Fruit fly (Drosophila melanogaster) whole organism, embryonic: Measurements from ENCODE around the gene Art3.
A peak's percentile ranks its signal among the peaks of the same experiment; 100 is the strongest.

Source experiments
- Abd-B ChIP-seq: fragments of 200-800 bp; sonication (Bioruptor generic); optimal IDR thresholded peaks from 2 replicates; lab custom pipeline; 2018; ENCODE audit warnings: missing biosample characterization, mild to moderate bottlenecking, missing genetic modification characterization, moderate library complexity
- Ada2b ChIP-seq: fragments of 200-800 bp; sonication (Bioruptor generic); IDR thresholded peaks from 2 replicates; pipeline ENCODE4 v1.3.6; 2022; ENCODE audit warnings: missing biosample characterization, missing genetic modification characterization
- C15 ChIP-seq: fragments of 200-800 bp; sonication (Bioruptor generic); IDR thresholded peaks from 3 replicates; pipeline ENCODE4 v1.3.6; 2022; ENCODE audit warnings: missing biosample characterization, missing genetic modification characterization
- CG13624 ChIP-seq: fragments of 200-800 bp; sonication (Bioruptor generic); optimal IDR thresholded peaks from 2 replicates; lab custom pipeline; 2016; ENCODE audit warnings: missing biosample characterization, missing genetic modification characterization
- CG14710 ChIP-seq: fragments of 200-800 bp; sonication (Bioruptor generic); optimal IDR thresholded peaks from 3 replicates; lab custom pipeline; 2019; ENCODE audit warnings: missing biosample characterization, mild to moderate bottlenecking, missing genetic modification characterization, moderate library complexity
- CG31224 ChIP-seq: fragments of 200-800 bp; sonication (Bioruptor generic); IDR thresholded peaks from 2 replicates; pipeline ENCODE4 v1.3.6; 2022; ENCODE audit warnings: missing biosample characterization, missing genetic modification characterization
- CG32767 ChIP-seq: fragments of 200-800 bp; sonication (Bioruptor generic); IDR thresholded peaks from 2 replicates; pipeline ENCODE4 v1.3.6; 2022; ENCODE audit warnings: missing biosample characterization, missing genetic modification characterization
- CG33213 ChIP-seq: fragments of 200-800 bp; sonication (Bioruptor generic); optimal IDR thresholded peaks from 3 replicates; lab custom pipeline; 2016; ENCODE audit warnings: missing biosample characterization, missing genetic modification characterization
- CG5180 ChIP-seq: fragments of 200-800 bp; sonication (Bioruptor generic); optimal IDR thresholded peaks from 3 replicates; lab custom pipeline; 2017; ENCODE audit warnings: missing biosample characterization, missing genetic modification characterization, mild to moderate bottlenecking, moderate library complexity, missing genetic modification reagents
- CG6654 ChIP-seq: fragments of 200-800 bp; sonication (Bioruptor generic); optimal IDR thresholded peaks from 2 replicates; lab custom pipeline; 2017; ENCODE audit warnings: missing biosample characterization, mild to moderate bottlenecking, missing genetic modification characterization
- CG6791 ChIP-seq: fragments of 200-800 bp; sonication (Bioruptor generic); IDR thresholded peaks from 3 replicates; pipeline ENCODE4 v1.3.6; 2022; ENCODE audit warnings: missing biosample characterization, missing genetic modification characterization; ENCODE audit not compliant: partially characterized antibody
- CG8359 ChIP-seq: fragments of 200-800 bp; sonication (Bioruptor generic); optimal IDR thresholded peaks from 2 replicates; lab custom pipeline; 2017; ENCODE audit warnings: missing biosample characterization, mild to moderate bottlenecking, missing genetic modification characterization, borderline replicate concordance
- CoRest ChIP-seq: fragments of 200-800 bp; sonication (Bioruptor generic); optimal IDR thresholded peaks from 3 replicates; lab custom pipeline; 2018; ENCODE audit warnings: missing biosample characterization, mild to moderate bottlenecking, missing genetic modification characterization, moderate library complexity
- D ChIP-seq, 2 experiments: fragments of 200-800 bp in 1 of 2; fragments of >200 bp in 1 of 2; sonication (Bioruptor generic) in 1 of 2; optimal IDR thresholded peaks; 2 replicates in 1 of 2; 3 replicates in 1 of 2; lab custom pipeline; 2017; ENCODE audit warnings: mild to moderate bottlenecking in 1 of 2, missing biosample characterization in 1 of 2, missing genetic modification characterization in 1 of 2, missing genetic modification reagents in 1 of 2
- D19A ChIP-seq: fragments of 200-800 bp; optimal IDR thresholded peaks from 3 replicates; lab custom pipeline; 2019; ENCODE audit warnings: missing biosample characterization, mild to moderate bottlenecking, missing genetic modification characterization, moderate library complexity
- Deaf1 ChIP-seq: fragments of 200-800 bp; optimal IDR thresholded peaks from 3 replicates; lab custom pipeline; 2019; ENCODE audit warnings: missing biosample characterization, mild to moderate bottlenecking, missing genetic modification characterization, moderate library complexity
- E2f2 ChIP-seq: fragments of 200-800 bp; sonication (Bioruptor generic); IDR thresholded peaks from 2 replicates; pipeline ENCODE4 v1.3.6; 2022; ENCODE audit warnings: missing biosample characterization, missing genetic modification characterization
- Ets97D ChIP-seq: fragments of 200-800 bp; sonication (Bioruptor generic); optimal IDR thresholded peaks from 3 replicates; lab custom pipeline; 2016; ENCODE audit warnings: missing biosample characterization, missing genetic modification characterization
- HLHmδ ChIP-seq: fragments of 200-800 bp; sonication (Bioruptor generic); optimal IDR thresholded peaks from 2 replicates; lab custom pipeline; 2018; ENCODE audit warnings: missing biosample characterization, mild to moderate bottlenecking, missing genetic modification characterization, moderate library complexity
- Mad ChIP-seq: fragments of 200-800 bp; sonication (Bioruptor generic); optimal IDR thresholded peaks from 2 replicates; lab custom pipeline; 2016; ENCODE audit warnings: missing biosample characterization, missing genetic modification characterization
- Max ChIP-seq: fragments of 200-800 bp; sonication (Bioruptor generic); optimal IDR thresholded peaks from 2 replicates; lab custom pipeline; 2016; ENCODE audit warnings: missing biosample characterization, mild to moderate bottlenecking, missing genetic modification characterization
- Mrtf ChIP-seq: fragments of 200-800 bp; sonication (Bioruptor generic); IDR thresholded peaks from 3 replicates; pipeline ENCODE4 v1.3.6; 2022; ENCODE audit warnings: missing biosample characterization, missing genetic modification characterization
- Tbp ChIP-seq: fragments of >200 bp; optimal IDR thresholded peaks from 2 replicates; lab custom pipeline; 2018; ENCODE audit warnings: missing biosample characterization, missing genetic modification characterization
- Vsx1 ChIP-seq: fragments of 200-800 bp; sonication (Bioruptor generic); optimal IDR thresholded peaks from 2 replicates; lab custom pipeline; 2017; ENCODE audit warnings: missing biosample characterization, mild to moderate bottlenecking, missing genetic modification characterization, missing genetic modification reagents
- YL-1 ChIP-seq: fragments of 200-800 bp; sonication (Bioruptor generic); optimal IDR thresholded peaks from 3 replicates; lab custom pipeline; 2017; ENCODE audit warnings: missing biosample characterization, mild to moderate bottlenecking, missing genetic modification characterization
- abd-A ChIP-seq: fragments of 200-800 bp; sonication (Bioruptor generic); optimal IDR thresholded peaks from 3 replicates; lab custom pipeline; 2019; ENCODE audit warnings: missing biosample characterization, mild to moderate bottlenecking, missing genetic modification characterization, moderate library complexity
- al ChIP-seq: fragments of 200-800 bp; sonication (Bioruptor generic); IDR thresholded peaks from 2 replicates; pipeline ENCODE4 v1.3.6; 2022; ENCODE audit warnings: missing biosample characterization, missing genetic modification characterization
- cato ChIP-seq: fragments of 200-800 bp; sonication (Bioruptor generic); optimal IDR thresholded peaks from 2 replicates; lab custom pipeline; 2016; ENCODE audit warnings: missing biosample characterization, missing genetic modification characterization, borderline replicate concordance
- fd102C ChIP-seq: fragments of 200-800 bp; sonication (Bioruptor generic); optimal IDR thresholded peaks from 2 replicates; lab custom pipeline; 2018; ENCODE audit warnings: missing biosample characterization, mild to moderate bottlenecking, missing genetic modification characterization, moderate library complexity
- gcm ChIP-seq: fragments of 200-800 bp; sonication (Bioruptor generic); optimal IDR thresholded peaks from 2 replicates; lab custom pipeline; 2019; ENCODE audit warnings: missing biosample characterization, mild to moderate bottlenecking, missing genetic modification characterization, moderate library complexity
- hb ChIP-seq: fragments of 200-800 bp; sonication (Bioruptor generic); IDR thresholded peaks from 3 replicates; pipeline ENCODE4 v1.3.6; 2022; ENCODE audit warnings: missing biosample characterization, missing genetic modification characterization; ENCODE audit not compliant: partially characterized antibody
- hbn ChIP-seq: fragments of 200-800 bp; sonication (Bioruptor generic); IDR thresholded peaks from 2 replicates; pipeline ENCODE4 v1.3.6; 2022; ENCODE audit warnings: missing biosample characterization, missing genetic modification characterization; ENCODE audit not compliant: partially characterized antibody
- inv ChIP-seq: fragments of 200-800 bp; sonication (Bioruptor generic); IDR thresholded peaks from 2 replicates; pipeline ENCODE4 v1.3.6; 2022; ENCODE audit warnings: missing biosample characterization, missing genetic modification characterization; ENCODE audit not compliant: partially characterized antibody
- jumu ChIP-seq: fragments of 200-800 bp; sonication (Bioruptor generic); optimal IDR thresholded peaks from 3 replicates; lab custom pipeline; 2016; ENCODE audit warnings: missing biosample characterization, missing genetic modification characterization
- knrl ChIP-seq: fragments of 200-800 bp; sonication (Bioruptor generic); IDR thresholded peaks from 3 replicates; pipeline ENCODE4 v1.3.6; 2022; ENCODE audit warnings: missing biosample characterization, missing genetic modification characterization; ENCODE audit not compliant: partially characterized antibody
- lilli ChIP-seq: fragments of 200-800 bp; sonication (Bioruptor generic); optimal IDR thresholded peaks from 3 replicates; lab custom pipeline; 2016; ENCODE audit warnings: missing biosample characterization, missing genetic modification characterization
- lola ChIP-seq, 3 experiments: fragments of >200 bp in 2 of 3; fragments of 200-800 bp in 1 of 3; sonication (Bioruptor generic) in 1 of 3; optimal IDR thresholded peaks; 2 replicates each; lab custom pipeline; 2017 to 2019; ENCODE audit warnings: missing biosample characterization in 3 of 3, missing genetic modification characterization in 3 of 3, mild to moderate bottlenecking in 1 of 3, moderate library complexity in 1 of 3
- mld ChIP-seq: fragments of 200-800 bp; sonication (Bioruptor generic); IDR thresholded peaks from 3 replicates; pipeline ENCODE4 v1.3.6; 2022; ENCODE audit warnings: missing biosample characterization, missing genetic modification characterization; ENCODE audit not compliant: partially characterized antibody
- nmo ChIP-seq: fragments of 200-800 bp; sonication (Bioruptor generic); optimal IDR thresholded peaks from 2 replicates; lab custom pipeline; 2018; ENCODE audit warnings: missing biosample characterization, mild to moderate bottlenecking, missing genetic modification characterization, moderate library complexity
- pfk ChIP-seq: fragments of 200-800 bp; sonication (Bioruptor generic); optimal IDR thresholded peaks from 2 replicates; lab custom pipeline; 2018; ENCODE audit warnings: missing biosample characterization, mild to moderate bottlenecking, missing genetic modification characterization, moderate library complexity
- sisA ChIP-seq: fragments of 200-800 bp; sonication (Bioruptor generic); IDR thresholded peaks from 2 replicates; pipeline ENCODE4 v1.3.6; 2022; ENCODE audit warnings: missing biosample characterization, missing genetic modification characterization
- stwl ChIP-seq: fragments of 200-800 bp; sonication (Bioruptor generic); optimal IDR thresholded peaks from 3 replicates; lab custom pipeline; 2018; ENCODE audit warnings: missing biosample characterization, mild to moderate bottlenecking, missing genetic modification characterization, moderate library complexity
- toy ChIP-seq: fragments of 200-800 bp; sonication (Bioruptor generic); IDR thresholded peaks from 2 replicates; pipeline ENCODE4 v1.3.6; 2022; ENCODE audit warnings: missing biosample characterization, missing genetic modification characterization
- trh ChIP-seq: fragments of 200-800 bp; sonication (Bioruptor generic); optimal IDR thresholded peaks from 2 replicates; lab custom pipeline; 2016; ENCODE audit warnings: missing biosample characterization, missing genetic modification characterization
- yki ChIP-seq: fragments of >200 bp; optimal IDR thresholded peaks from 3 replicates; lab custom pipeline; 2018
- zen2 ChIP-seq: fragments of 200-800 bp; sonication (Bioruptor generic); IDR thresholded peaks from 3 replicates; pipeline ENCODE4 v1.3.6; 2022; ENCODE audit warnings: missing biosample characterization, missing genetic modification characterization; ENCODE audit not compliant: partially characterized antibody

Art3 gene

DNA sequence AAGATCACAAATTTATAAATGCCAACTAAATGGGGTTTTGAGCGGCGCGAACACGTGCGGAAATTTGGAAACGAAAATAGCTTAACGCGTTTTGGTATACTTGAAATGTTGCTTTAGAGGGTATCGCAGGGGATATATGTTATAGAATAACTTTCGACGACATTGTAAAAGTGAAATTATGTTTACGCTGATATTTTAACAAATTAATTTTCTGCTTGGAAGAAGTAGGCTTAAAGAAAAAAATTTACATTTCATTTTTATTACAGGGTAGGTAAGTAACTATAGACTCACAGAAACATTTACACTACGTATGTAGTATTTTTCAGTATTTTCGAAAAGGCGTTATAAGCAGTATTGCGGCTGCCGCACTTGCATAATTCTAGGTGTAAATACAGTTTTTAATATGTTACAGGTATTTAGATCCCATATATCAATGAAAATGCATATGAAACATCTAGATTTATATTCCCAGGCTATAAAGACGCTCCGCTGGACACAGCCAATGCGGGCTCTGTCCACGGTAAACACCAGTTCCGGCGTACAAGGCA lies at the start of gene Art3, which contains the start of gene mRpS10 (continued):
- no peak for TF ChIP-seq yki (lab: Kevin White, UChicago)
- TF ChIP-seq mld (GFP tag; lab: Robert Waterston, UW), result no peak
- TF ChIP-seq D19A (tag; lab: Kevin White, UChicago), result peak; percentile 99
- TF ChIP-seq CG5180, result peak; percentile 94
- peak; percentile 96 for TF ChIP-seq Ets97D (GFP tag; lab: Kevin White, UChicago)
- TF ChIP-seq hbn (GFP tag; lab: Robert Waterston, UW), result peak; percentile 47
- TF ChIP-seq knrl (GFP tag; lab: Robert Waterston, UW), result peak; percentile 51; the same call in 1 of the 3 replicates
- TF ChIP-seq Abd-B, result peak; percentile 100
- TF ChIP-seq al (GFP tag; lab: Robert Waterston, UW), result peak; percentile 100
- TF ChIP-seq Mrtf (GFP tag; lab: Robert Waterston, UW), result peak; percentile 100
- TF ChIP-seq abd-A (tag; lab: Kevin White, UChicago), result no peak
- TF ChIP-seq CG13624 (GFP tag; lab: Kevin White, UChicago), result peak; percentile 100
- peak; percentile 100 for TF ChIP-seq trh (GFP tag; lab: Kevin White, UChicago)
- peak; percentile 100 for TF ChIP-seq cato (GFP tag; lab: Kevin White, UChicago)
- TF ChIP-seq inv (GFP tag; lab: Robert Waterston, UW), result no peak
- TF ChIP-seq pfk (GFP tag; lab: Kevin White, UChicago), result peak; percentile 84
- peak; percentile 99 for TF ChIP-seq Vsx1 (GFP tag; lab: Kevin White, UChicago)
- TF ChIP-seq CG8359, result peak; percentile 97
- TF ChIP-seq CG33213, result peak; percentile 100
- TF ChIP-seq CG32767 (GFP tag; lab: Robert Waterston, UW), result peak; percentile 100
- TF ChIP-seq Max (GFP tag; lab: Kevin White, UChicago), result peak; percentile 100
- TF ChIP-seq lola (GFP tag; optimal IDR thresholded peaks at IDR 0.05; lab: Kevin White, UChicago), result peak in 1 of 3 experiments; percentile 100
- TF ChIP-seq Ada2b (GFP tag; lab: Robert Waterston, UW), result peak; percentile 100
- peak; percentile 100 for TF ChIP-seq CoRest (tag; lab: Kevin White, UChicago)
- peak; percentile 99 for TF ChIP-seq fd102C
- peak; percentile 100 for TF ChIP-seq sisA (GFP tag; lab: Robert Waterston, UW)
- TF ChIP-seq Mad (GFP tag; lab: Kevin White, UChicago), result peak; percentile 100
- no peak for TF ChIP-seq Tbp (GFP tag; lab: Kevin White, UChicago)
- no peak for TF ChIP-seq HLHmδ
- peak; percentile 100 for TF ChIP-seq toy
- TF ChIP-seq hb, result no peak
- TF ChIP-seq CG6654 (GFP tag; lab: Kevin White, UChicago), result peak; percentile 96
- TF ChIP-seq lilli (GFP tag; lab: Kevin White, UChicago), result peak; percentile 100
- peak; percentile 100 for TF ChIP-seq gcm (GFP tag; lab: Kevin White, UChicago)
- no peak for TF ChIP-seq D (optimal IDR thresholded peaks at IDR 0.05; lab: Kevin White, UChicago)
- TF ChIP-seq D (GFP tag; optimal IDR thresholded peaks at IDR 0.05; lab: Kevin White, UChicago), result peak; percentile 100

DNA sequence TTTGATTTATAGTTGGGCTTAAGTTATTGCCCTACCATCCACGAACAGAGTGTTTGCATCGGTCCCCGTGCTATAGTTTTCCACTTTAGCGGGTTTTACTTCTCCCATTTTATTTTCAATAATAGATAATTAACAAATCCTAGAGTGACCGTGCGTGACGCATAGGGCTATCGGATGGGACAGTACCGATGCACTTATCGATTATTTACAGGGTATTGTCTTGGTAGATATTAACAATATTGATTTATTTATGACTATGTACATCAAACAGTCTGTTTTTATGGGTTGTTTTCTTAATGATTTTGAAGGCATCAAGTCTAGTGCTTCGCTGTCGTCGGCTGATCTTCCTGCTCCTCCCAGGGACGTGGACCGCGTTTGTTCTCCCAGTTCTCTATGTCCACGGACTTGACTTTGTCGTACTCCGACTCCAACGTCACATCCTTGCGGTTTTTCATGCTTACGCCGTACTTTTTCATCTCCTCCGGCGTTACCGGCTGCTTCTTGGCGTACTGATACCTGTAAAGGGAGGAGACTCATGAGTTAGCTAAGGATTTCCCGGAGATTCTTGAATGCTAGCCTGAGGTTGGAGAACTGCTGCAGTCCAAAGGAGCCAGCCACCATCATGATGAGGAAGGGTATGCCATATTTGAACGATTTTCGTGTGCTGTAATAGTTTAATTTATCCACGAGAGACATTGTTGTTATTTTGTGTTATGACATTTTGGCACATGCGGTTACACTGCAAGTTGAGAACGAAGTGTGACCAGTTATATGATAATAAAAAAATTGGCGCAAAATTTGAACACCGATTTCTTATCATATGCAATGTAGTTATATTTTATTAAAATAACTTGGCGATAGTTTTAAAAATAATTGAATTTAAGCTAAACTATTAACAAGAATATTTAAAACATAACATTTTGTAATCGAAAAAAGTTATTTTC lies 49.0 kb upstream of the Art3 start, which contains the start of the genes MRG15 and Tm1:
TSS of gene MRG15 (minus strand) at position 184 of the 944 bp plus-strand sequence.
TSS of gene Tm1 (plus strand) at position 295 of the 944 bp plus-strand sequence.
- TF ChIP-seq CG6791 (peak; percentile 61), YL-1 (GFP tag; lab: Kevin White, UChicago) (peak; percentile 50), jumu (GFP tag; lab: Kevin White, UChicago) (peak; percentile 27), CG14710 (tag; lab: Kevin White, UChicago) (peak; percentile 19), E2f2 (GFP tag; lab: Robert Waterston, UW) (peak; percentile 91), knrl (GFP tag; lab: Robert Waterston, UW) (peak; percentile 66; the same call in 2 of the 3 replicates), nmo (GFP tag; lab: Kevin White, UChicago) (peak; percentile 9), C15 (GFP tag; lab: Robert Waterston, UW) (no peak), zen2 (peak; percentile 63; the same call in 1 of the 3 replicates), stwl (peak; percentile 19), Deaf1 (tag; lab: Kevin White, UChicago) (no peak), CG31224 (GFP tag; lab: Robert Waterston, UW) (no peak)
